Worm (Caenorhabditis elegans) whole organism, L3 larva: ENCODE data around the gene dmd-5.

Source experiments
- ZK546.5 ChIP-seq: sonication (generic microtip); optimal IDR thresholded peaks from 2 replicates; lab custom pipeline; 2017; ENCODE audit warnings: missing biosample characterization, missing genetic modification characterization
- nhr-12 ChIP-seq: fragments of 150-350 bp; optimal IDR thresholded peaks from 2 replicates; lab custom pipeline; 2014; ENCODE audit warnings: missing biosample characterization, missing genetic modification characterization
- skn-1 ChIP-seq: fragments of 150-350 bp; optimal IDR thresholded peaks from 2 replicates; lab custom pipeline; 2014; ENCODE audit warnings: missing biosample characterization, missing genetic modification characterization
- ztf-11 ChIP-seq: fragments of 150-350 bp; optimal IDR thresholded peaks from 2 replicates; lab custom pipeline; 2014; ENCODE audit warnings: missing biosample characterization, missing genetic modification characterization

ce11 chrII:5748395-5748794 lies 25.6 kb downstream of the dmd-5 start:
- TF ChIP-seq nhr-12 (tag; lab: Kevin White, UChicago) (no peak), ztf-11 (tag; lab: Kevin White, UChicago) (no peak), skn-1 (tag; lab: Kevin White, UChicago) (peak; percentile 1), ZK546.5 (no peak)
